Worm (Caenorhabditis elegans) whole organism, L4/young adult: ENCODE data around the gene F26F12.2.

ENCODE experiments used
- W03F9.2 ChIP-seq: fragments of 150-350 bp; optimal IDR thresholded peaks from 2 replicates; lab custom pipeline; 2014; ENCODE audit warnings: missing biosample characterization, missing genetic modification characterization
- dao-5 ChIP-seq: sonication (generic microtip); optimal IDR thresholded peaks from 2 replicates; lab custom pipeline; 2016; ENCODE audit warnings: missing genotype, missing genetic modification characterization, moderate library complexity, missing compliant biosample characterization

DNA sequence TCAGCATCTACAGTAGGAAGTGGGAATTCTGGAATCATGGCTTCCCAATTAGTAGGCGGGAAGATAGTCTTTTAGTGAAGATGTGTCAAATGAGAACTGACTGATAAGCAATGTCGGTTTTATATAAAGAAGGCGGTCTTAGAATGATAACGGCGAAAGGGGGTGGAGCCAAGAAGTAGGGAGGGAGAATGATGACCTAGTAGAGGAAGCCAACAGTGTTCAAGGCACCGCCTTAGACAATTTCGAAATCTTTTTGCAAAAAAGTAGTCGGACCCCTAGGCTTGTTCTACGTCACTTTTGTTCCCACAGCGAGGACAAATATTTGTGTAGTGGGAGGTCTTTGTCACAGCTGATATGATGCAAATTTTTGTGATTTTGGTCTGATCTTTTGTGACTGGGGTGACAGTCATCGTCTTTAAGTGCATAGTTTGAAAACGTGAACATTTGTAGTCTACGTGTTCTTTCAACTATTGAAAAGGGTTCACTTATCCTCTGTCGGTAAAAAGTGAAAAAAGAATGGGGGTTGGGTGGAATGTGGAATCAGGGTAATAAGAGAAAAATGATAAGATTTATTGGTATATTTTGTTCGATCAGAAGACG lies 25.3 kb downstream of the F26F12.2 start, which contains the start of gene ZC250.4:
- TF ChIP-seq dao-5 (tag; lab: Kevin White, UChicago) (no peak), W03F9.2 (no peak)
